Worm (Caenorhabditis elegans) whole organism, L1 larva: ENCODE results near the gene exc-7.

Experiments
- ceh-82 ChIP-seq, 3 experiments: fragments of 150-350 bp in 1 of 3; sonication (generic microtip) in 2 of 3; optimal IDR thresholded peaks; 2 replicates each; lab custom pipeline; 2014 to 2017; ENCODE audit warnings: missing biosample characterization in 3 of 3, missing genetic modification characterization in 3 of 3
- lin-15B ChIP-seq: fragments of 150-350 bp; sonication (generic microtip); optimal IDR thresholded peaks from 3 replicates; lab custom pipeline; 2014; ENCODE audit warnings: missing biosample characterization, missing genetic modification characterization
- nhr-11 ChIP-seq: fragments of 150-350 bp; optimal IDR thresholded peaks from 2 replicates; lab custom pipeline; 2014; ENCODE audit warnings: missing biosample characterization, missing genetic modification characterization
- nhr-20 ChIP-seq: sonication (generic microtip); optimal IDR thresholded peaks from 2 replicates; lab custom pipeline; 2016; ENCODE audit warnings: mild to moderate bottlenecking, missing genetic modification characterization, missing compliant biosample characterization
- rnt-1 ChIP-seq: sonication (generic microtip); optimal IDR thresholded peaks from 2 replicates; lab custom pipeline; 2016; ENCODE audit warnings: mild to moderate bottlenecking, missing genetic modification characterization, moderate library complexity, missing compliant biosample characterization
- snpc-4 ChIP-seq: fragments of 150-350 bp; optimal IDR thresholded peaks from 2 replicates; lab custom pipeline; 2014; ENCODE audit warnings: missing biosample characterization, missing genetic modification characterization
- unc-130 ChIP-seq: fragments of 150-350 bp; optimal IDR thresholded peaks from 2 replicates; lab custom pipeline; 2017; ENCODE audit warnings: missing biosample characterization, missing genetic modification characterization, inconsistent platforms

DNA sequence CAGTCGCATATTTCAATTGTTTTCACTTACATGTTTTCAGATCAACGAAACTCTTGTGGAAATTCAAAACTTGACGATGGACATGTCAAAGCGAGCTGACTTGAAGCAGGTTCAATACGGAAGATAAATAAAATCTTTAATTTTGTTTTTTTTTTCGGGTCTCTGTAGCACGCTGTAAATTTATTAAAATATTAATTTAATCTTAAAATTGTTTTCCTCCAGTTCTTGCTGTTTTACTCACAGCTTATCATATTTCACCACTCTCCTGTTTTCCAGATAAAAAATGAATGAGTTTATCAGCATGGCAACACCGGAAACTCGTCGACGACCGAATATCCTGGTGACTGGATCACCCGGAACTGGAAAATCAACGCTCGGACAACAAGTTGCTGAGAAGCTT lies 20.6 kb downstream of the exc-7 start, which contains the start of gene E02H1.6:
- TF ChIP-seq rnt-1 (tag; lab: Kevin White, UChicago) (no peak), unc-130 (tag; lab: Kevin White, UChicago) (no peak), snpc-4 (tag; lab: Kevin White, UChicago) (no peak), nhr-11 (tag; lab: Kevin White, UChicago) (no peak), nhr-20 (no peak), lin-15B (tag; lab: Kevin White, UChicago) (no peak), ceh-82 (tag; optimal IDR thresholded peaks at IDR 0.05; lab: Kevin White, UChicago) (no peak)
